Worm (Caenorhabditis elegans): ENCODE results near the gene Y51H4A.5.

The Y51H4A.5 gene

ce11 chrIV:16526038-16526437, at the start of gene Y51H4A.5:
Y51H4A.5 (minus strand) TSS chrIV:16526138.
- TF ChIP-seq fkh-10 (GFP tag; optimal IDR thresholded peaks at IDR 0.05): no peak
- TF ChIP-seq ceh-16 (tag; optimal IDR thresholded peaks at IDR 0.05): no peak
- no peak for TF ChIP-seq mdl-1 (tag; optimal IDR thresholded peaks at IDR 0.05)
- TF ChIP-seq lin-39 (tag; optimal IDR thresholded peaks at IDR 0.05): no peak
- TF ChIP-seq nhr-67 (tag; optimal IDR thresholded peaks at IDR 0.05): no peak
- TF ChIP-seq ceh-82 (tag; optimal IDR thresholded peaks at IDR 0.05): no peak
- no peak for TF ChIP-seq R02D3.7 (tag; optimal IDR thresholded peaks at IDR 0.05)
- no peak for TF ChIP-seq fkh-2 (tag; optimal IDR thresholded peaks at IDR 0.05)
- no peak for TF ChIP-seq nhr-28 (tag; optimal IDR thresholded peaks at IDR 0.05)
- no peak for TF ChIP-seq aly-2 (tag; optimal IDR thresholded peaks at IDR 0.05)
- no peak for TF ChIP-seq nhr-77 (tag; optimal IDR thresholded peaks at IDR 0.05)
- TF ChIP-seq egl-27 (tag; optimal IDR thresholded peaks at IDR 0.05): no peak
- no peak for TF ChIP-seq skn-1 (tag; optimal IDR thresholded peaks at IDR 0.05)

DNA sequence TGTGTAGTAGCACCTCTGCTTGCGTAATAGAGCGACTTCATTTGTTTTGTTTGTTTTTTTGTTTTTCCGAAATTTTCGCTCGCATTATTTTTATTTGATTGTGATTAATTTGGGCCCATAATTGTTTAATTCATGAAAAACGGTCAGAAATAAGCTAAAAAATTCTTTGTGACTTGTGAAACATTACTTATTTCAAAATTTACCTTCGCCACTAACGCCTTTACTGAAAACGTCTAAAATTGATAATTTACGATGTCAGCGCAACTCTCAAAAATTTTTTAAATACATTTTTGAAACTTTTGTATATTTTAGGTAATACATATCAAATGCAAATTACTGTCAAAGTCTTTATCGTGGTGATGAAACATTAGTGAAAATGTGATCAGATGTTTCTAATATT, 35.0 kb upstream of the Y51H4A.5 start:
- TF ChIP-seq nfya-1 (tag; optimal IDR thresholded peaks at IDR 0.05; ENCODE audit: insufficient read depth): no peak
- TF ChIP-seq nhr-28 (tag; optimal IDR thresholded peaks at IDR 0.05): no peak
- TF ChIP-seq sea-2 (GFP tag; optimal IDR thresholded peaks at IDR 0.05): no peak
- TF ChIP-seq ceh-9 (tag; optimal IDR thresholded peaks at IDR 0.05): no peak
- TF ChIP-seq mdl-1 (tag; optimal IDR thresholded peaks at IDR 0.05): no peak
- no peak for TF ChIP-seq nhr-11 (tag; optimal IDR thresholded peaks at IDR 0.05)
- no peak for TF ChIP-seq lin-39 (tag; optimal IDR thresholded peaks at IDR 0.05)
- no peak for TF ChIP-seq nhr-76 (tag; optimal IDR thresholded peaks at IDR 0.05)

DNA sequence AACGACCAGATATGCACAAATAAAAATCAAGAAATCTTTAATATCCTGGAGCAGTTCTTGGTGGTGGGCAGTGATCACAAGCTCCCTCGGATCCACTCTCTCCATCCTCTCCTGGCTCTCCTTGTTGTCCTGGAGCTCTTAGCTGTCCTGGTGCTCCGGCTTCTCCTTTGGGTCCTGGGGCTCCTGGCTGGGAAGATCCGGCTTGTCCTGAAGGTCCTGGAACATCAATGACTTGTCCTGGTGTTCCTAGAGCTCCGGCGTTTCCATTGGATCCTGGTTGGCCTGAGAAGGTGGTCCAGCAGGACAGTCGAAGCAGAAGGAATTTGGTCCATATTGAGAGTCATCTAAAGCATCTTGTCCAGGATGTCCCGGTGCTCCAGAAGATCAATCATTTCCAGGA, 25.5 kb upstream of the Y51H4A.5 start:
- TF ChIP-seq ama-1 (optimal IDR thresholded peaks at IDR 0.05) (no peak), unc-62 (GFP tag; optimal IDR thresholded peaks at IDR 0.05) (no peak), lin-15B (tag; optimal IDR thresholded peaks at IDR 0.05) (no peak), eor-1 (tag; optimal IDR thresholded peaks at IDR 0.05) (no peak), ceh-82 (tag; optimal IDR thresholded peaks at IDR 0.05) (no peak), nhr-12 (tag; optimal IDR thresholded peaks at IDR 0.05) (no peak), daf-12 (tag; optimal IDR thresholded peaks at IDR 0.05) (no peak), hmg-11 (tag; optimal IDR thresholded peaks at IDR 0.05) (no peak), pha-4 (tag; optimal IDR thresholded peaks at IDR 0.05) (no peak), nhr-11 (tag; optimal IDR thresholded peaks at IDR 0.05) (no peak), skn-1 (tag; optimal IDR thresholded peaks at IDR 0.05) (no peak), aly-2 (tag; optimal IDR thresholded peaks at IDR 0.05) (no peak)

ce11 chrIV:16542649-16543048, 16.7 kb upstream of the Y51H4A.5 start, which contains the start of gene uroc-1:
uroc-1 (minus strand) TSS chrIV:16542749.
- TF ChIP-seq lsy-12 (tag; optimal IDR thresholded peaks at IDR 0.05) (no peak), ztf-11 (tag; optimal IDR thresholded peaks at IDR 0.05) (no peak), ZK546.5 (tag; optimal IDR thresholded peaks at IDR 0.05) (no peak), ceh-9 (tag; optimal IDR thresholded peaks at IDR 0.05) (no peak), ceh-28 (tag; optimal IDR thresholded peaks at IDR 0.05) (no peak), nhr-23 (tag; optimal IDR thresholded peaks at IDR 0.05) (no peak)

ce11 chrIV:16540540-16540939, 14.6 kb upstream of the Y51H4A.5 start:
- TF ChIP-seq lin-15B (tag; optimal IDR thresholded peaks at IDR 0.05) (no peak), snpc-4 (tag; optimal IDR thresholded peaks at IDR 0.05) (no peak), mml-1 (tag; optimal IDR thresholded peaks at IDR 0.05) (no peak), nhr-43 (tag; optimal IDR thresholded peaks at IDR 0.05; ENCODE audit: poor library complexity, severe bottlenecking) (no peak), pha-4 (tag; optimal IDR thresholded peaks at IDR 0.05) (no peak), zag-1 (tag; optimal IDR thresholded peaks at IDR 0.05) (no peak), lin-39 (tag; optimal IDR thresholded peaks at IDR 0.05) (no peak), ZK546.5 (tag; optimal IDR thresholded peaks at IDR 0.05) (no peak), ztf-4 (tag; optimal IDR thresholded peaks at IDR 0.05) (no peak), ceh-9 (tag; optimal IDR thresholded peaks at IDR 0.05) (no peak), mdl-1 (tag; optimal IDR thresholded peaks at IDR 0.05) (no peak), ama-1 (optimal IDR thresholded peaks at IDR 0.05) (no peak), daf-12 (tag; optimal IDR thresholded peaks at IDR 0.05) (no peak), R02D3.7 (tag; optimal IDR thresholded peaks at IDR 0.05) (no peak), hmg-11 (tag; optimal IDR thresholded peaks at IDR 0.05) (no peak), elt-1 (tag; optimal IDR thresholded peaks at IDR 0.05) (no peak), skn-1 (tag; optimal IDR thresholded peaks at IDR 0.05) (no peak)

All from whole organism, L3 larva.